Worm (Caenorhabditis elegans): ENCODE measurements around the gene klf-1.

- no peak for TF ChIP-seq nhr-90 (tag; optimal IDR thresholded peaks at IDR 0.05)
- no peak for TF ChIP-seq athp-1 (tag; optimal IDR thresholded peaks at IDR 0.05)
These were observed 4.4 kb upstream of the klf-1 start for ce11 chrIII:2870228-2870627.

All from whole organism, young adult.